Fruit fly (Drosophila melanogaster) whole organism, embryonic: ENCODE results near the gene mrva.

ENCODE experiments used
- Abd-B ChIP-seq: fragments of 200-800 bp; sonication (Bioruptor generic); optimal IDR thresholded peaks from 2 replicates; lab custom pipeline; 2018; ENCODE audit warnings: missing biosample characterization, mild to moderate bottlenecking, missing genetic modification characterization, moderate library complexity
- BEAF-32 ChIP-seq: fragments of 200-800 bp; sonication (Bioruptor generic); optimal IDR thresholded peaks from 3 replicates; lab custom pipeline; 2017; ENCODE audit warnings: missing biosample characterization, missing genetic modification characterization, mild to moderate bottlenecking, moderate library complexity, missing genetic modification reagents
- Bteb2 ChIP-seq: fragments of 200-800 bp; sonication (Bioruptor generic); optimal IDR thresholded peaks from 2 replicates; lab custom pipeline; 2016; ENCODE audit warnings: missing biosample characterization, missing genetic modification characterization
- CG1024 ChIP-seq: fragments of 200-800 bp; sonication (Bioruptor generic); IDR thresholded peaks from 2 replicates; pipeline ENCODE4 v1.3.6; 2022; ENCODE audit warnings: missing biosample characterization, missing genetic modification characterization
- CG10321 ChIP-seq: fragments of 200-800 bp; sonication (Bioruptor generic); IDR thresholded peaks from 2 replicates; pipeline ENCODE4 v1.3.6; 2022; ENCODE audit warnings: missing biosample characterization, missing genetic modification characterization
- CG11085 ChIP-seq: fragments of 200-800 bp; sonication (Bioruptor generic); IDR thresholded peaks from 2 replicates; pipeline ENCODE4 v1.3.6; 2022; ENCODE audit warnings: missing biosample characterization, missing genetic modification characterization
- CG11247 ChIP-seq: fragments of 200-800 bp; sonication (Bioruptor generic); IDR thresholded peaks from 2 replicates; pipeline ENCODE4 v1.3.6; 2022; ENCODE audit warnings: missing biosample characterization, missing genetic modification characterization
- CG12942 ChIP-seq: fragments of 200-800 bp; sonication (Bioruptor generic); optimal IDR thresholded peaks from 3 replicates; lab custom pipeline; 2016; ENCODE audit warnings: missing biosample characterization, missing genetic modification characterization
- CG13424 ChIP-seq: fragments of 200-800 bp; sonication (Bioruptor generic); optimal IDR thresholded peaks from 2 replicates; lab custom pipeline; 2019; ENCODE audit warnings: missing biosample characterization, mild to moderate bottlenecking, missing genetic modification characterization, moderate library complexity
- CG17568 ChIP-seq: fragments of 200-800 bp; sonication (Bioruptor generic); optimal IDR thresholded peaks from 2 replicates; lab custom pipeline; 2018; ENCODE audit warnings: missing biosample characterization, mild to moderate bottlenecking, missing genetic modification characterization, moderate library complexity
- CG1792 ChIP-seq: fragments of 200-800 bp; sonication (Bioruptor generic); optimal IDR thresholded peaks from 2 replicates; lab custom pipeline; 2016; ENCODE audit warnings: missing biosample characterization, missing genetic modification characterization
- CG18476 ChIP-seq: fragments of 200-800 bp; sonication (Bioruptor generic); optimal IDR thresholded peaks from 2 replicates; lab custom pipeline; 2016; ENCODE audit warnings: missing biosample characterization, mild to moderate bottlenecking, missing genetic modification characterization
- CG30020 ChIP-seq: fragments of 200-800 bp; optimal IDR thresholded peaks from 2 replicates; lab custom pipeline; 2019; ENCODE audit warnings: missing biosample characterization, mild to moderate bottlenecking, missing genetic modification characterization, moderate library complexity
- CG30403 ChIP-seq: fragments of 200-800 bp; sonication (Bioruptor generic); optimal IDR thresholded peaks from 3 replicates; lab custom pipeline; 2016; ENCODE audit warnings: missing biosample characterization, missing genetic modification characterization
- CG34224 ChIP-seq: fragments of 200-800 bp; sonication (Bioruptor generic); IDR thresholded peaks from 3 replicates; pipeline ENCODE4 v1.3.6; 2022; ENCODE audit warnings: missing biosample characterization, missing genetic modification characterization; ENCODE audit not compliant: partially characterized antibody
- CG3726 ChIP-seq: fragments of 200-800 bp; sonication (Bioruptor generic); IDR thresholded peaks from 3 replicates; pipeline ENCODE4, ENCODE4 v1.3.6; 2022; ENCODE audit warnings: missing biosample characterization, missing genetic modification characterization
- CG6854 ChIP-seq: fragments of 200-800 bp; sonication (Bioruptor generic); optimal IDR thresholded peaks from 3 replicates; lab custom pipeline; 2017; ENCODE audit warnings: missing biosample characterization, mild to moderate bottlenecking, missing genetic modification characterization
- CG7745 ChIP-seq: fragments of 200-800 bp; sonication (Bioruptor generic); optimal IDR thresholded peaks from 2 replicates; lab custom pipeline; 2018; ENCODE audit warnings: missing biosample characterization, mild to moderate bottlenecking, missing genetic modification characterization, moderate library complexity
- CG7928 ChIP-seq: fragments of 200-800 bp; sonication (Bioruptor generic); optimal IDR thresholded peaks from 2 replicates; lab custom pipeline; 2017; ENCODE audit warnings: missing biosample characterization, mild to moderate bottlenecking, missing genetic modification characterization
- CG8944 ChIP-seq: fragments of 200-800 bp; sonication (Bioruptor generic); optimal IDR thresholded peaks from 3 replicates; lab custom pipeline; 2016; ENCODE audit warnings: missing biosample characterization, missing genetic modification characterization
- Dbx ChIP-seq: fragments of 200-800 bp; sonication (Bioruptor generic); IDR thresholded peaks from 3 replicates; pipeline ENCODE4 v1.3.6; 2022; ENCODE audit warnings: missing biosample characterization, missing genetic modification characterization
- Drgx ChIP-seq: fragments of 200-800 bp; sonication (Bioruptor generic); IDR thresholded peaks from 2 replicates; pipeline ENCODE4 v1.3.6; 2022; ENCODE audit warnings: missing biosample characterization, missing genetic modification characterization
- Ets97D ChIP-seq: fragments of 200-800 bp; sonication (Bioruptor generic); optimal IDR thresholded peaks from 3 replicates; lab custom pipeline; 2016; ENCODE audit warnings: missing biosample characterization, missing genetic modification characterization
- Fer2 ChIP-seq: fragments of 200-800 bp; sonication (Bioruptor generic); optimal IDR thresholded peaks from 2 replicates; lab custom pipeline; 2018; ENCODE audit warnings: missing biosample characterization, mild to moderate bottlenecking, missing genetic modification characterization, moderate library complexity
- HmgD ChIP-seq: fragments of 200-800 bp; sonication (Bioruptor generic); optimal IDR thresholded peaks from 3 replicates; lab custom pipeline; 2016; ENCODE audit warnings: missing biosample characterization, missing genetic modification characterization
- Hmx ChIP-seq: fragments of 200-800 bp; sonication (Bioruptor generic); optimal IDR thresholded peaks from 2 replicates; lab custom pipeline; 2016; ENCODE audit warnings: missing biosample characterization, missing genetic modification characterization
- Lhr ChIP-seq: fragments of 200-800 bp; sonication (Bioruptor generic); optimal IDR thresholded peaks from 3 replicates; lab custom pipeline; 2017; ENCODE audit warnings: mild to moderate bottlenecking, missing biosample characterization, missing genetic modification reagents, missing genetic modification characterization
- MBD-R2 ChIP-seq: fragments of 200-800 bp; sonication (Bioruptor generic); IDR thresholded peaks from 2 replicates; pipeline ENCODE4 v1.3.6; 2022; ENCODE audit warnings: missing biosample characterization, missing genetic modification characterization
- NC2β ChIP-seq: fragments of 200-800 bp; sonication (Bioruptor generic); optimal IDR thresholded peaks from 2 replicates; lab custom pipeline; 2016; ENCODE audit warnings: missing biosample characterization, missing genetic modification characterization
- Oli ChIP-seq: fragments of 200-800 bp; sonication (Bioruptor generic); optimal IDR thresholded peaks from 2 replicates; lab custom pipeline; 2018; ENCODE audit warnings: missing biosample characterization, mild to moderate bottlenecking, missing genetic modification characterization, moderate library complexity
- Opbp ChIP-seq: fragments of 200-800 bp; sonication (Bioruptor generic); IDR thresholded peaks from 3 replicates; pipeline ENCODE4 v1.3.6; 2022; ENCODE audit warnings: missing biosample characterization, missing genetic modification characterization; ENCODE audit not compliant: partially characterized antibody
- Sin3A ChIP-seq: fragments of >200 bp; optimal IDR thresholded peaks from 2 replicates; lab custom pipeline; 2018
- br ChIP-seq: fragments of >200 bp; optimal IDR thresholded peaks from 2 replicates; lab custom pipeline; 2017
- chinmo ChIP-seq: fragments of 200-800 bp; sonication (Bioruptor generic); IDR thresholded peaks from 4 replicates; pipeline ENCODE4 v1.3.6; 2022; ENCODE audit warnings: missing biosample characterization, missing genetic modification characterization; ENCODE audit not compliant: partially characterized antibody
- cwo ChIP-seq: fragments of 200-800 bp; sonication (Bioruptor generic); optimal IDR thresholded peaks from 3 replicates; lab custom pipeline; 2017; ENCODE audit warnings: missing biosample characterization, missing genetic modification characterization, mild to moderate bottlenecking, moderate library complexity, missing genetic modification reagents
- ems ChIP-seq: fragments of 200-800 bp; sonication (Bioruptor generic); optimal IDR thresholded peaks from 3 replicates; lab custom pipeline; 2016; ENCODE audit warnings: missing biosample characterization, missing genetic modification characterization
- gt ChIP-seq: fragments of 200-800 bp; sonication (Bioruptor generic); IDR thresholded peaks from 2 replicates; pipeline ENCODE4 v1.3.6; 2022; ENCODE audit warnings: missing biosample characterization, missing genetic modification characterization
- hbn ChIP-seq: fragments of 200-800 bp; sonication (Bioruptor generic); IDR thresholded peaks from 2 replicates; pipeline ENCODE4 v1.3.6; 2022; ENCODE audit warnings: missing biosample characterization, missing genetic modification characterization; ENCODE audit not compliant: partially characterized antibody
- hkb ChIP-seq, 2 experiments: fragments of 200-800 bp in 1 of 2; fragments of >200 bp in 1 of 2; sonication (Bioruptor generic) in 1 of 2; IDR thresholded peaks in 1 of 2; optimal IDR thresholded peaks in 1 of 2; 2 replicates each; pipeline versions ENCODE4 v1.3.6 to Lab custom; 2017 to 2022; ENCODE audit warnings: missing biosample characterization in 1 of 2, missing genetic modification characterization in 1 of 2
- kni ChIP-seq: fragments of 200-800 bp; sonication (Bioruptor generic); optimal IDR thresholded peaks from 3 replicates; lab custom pipeline; 2017; ENCODE audit warnings: mild to moderate bottlenecking, missing biosample characterization, missing genetic modification reagents, missing genetic modification characterization
- lilli ChIP-seq: fragments of 200-800 bp; sonication (Bioruptor generic); optimal IDR thresholded peaks from 3 replicates; lab custom pipeline; 2016; ENCODE audit warnings: missing biosample characterization, missing genetic modification characterization
- mam ChIP-seq: fragments of 200-800 bp; sonication (Bioruptor generic); optimal IDR thresholded peaks from 3 replicates; lab custom pipeline; 2016; ENCODE audit warnings: missing biosample characterization, missing genetic modification characterization
- oc ChIP-seq: fragments of 200-800 bp; sonication (Bioruptor generic); optimal IDR thresholded peaks from 2 replicates; lab custom pipeline; 2018; ENCODE audit warnings: missing biosample characterization, mild to moderate bottlenecking, missing genetic modification characterization, moderate library complexity
- psq ChIP-seq: fragments of 200-800 bp; sonication (Bioruptor generic); optimal IDR thresholded peaks from 2 replicates; lab custom pipeline; 2017; ENCODE audit warnings: missing biosample characterization, missing genetic modification characterization
- rib ChIP-seq: fragments of 200-800 bp; sonication (Bioruptor generic); IDR thresholded peaks from 2 replicates; pipeline ENCODE4 v1.3.6; 2022; ENCODE audit warnings: missing biosample characterization, missing genetic modification characterization
- slou ChIP-seq: fragments of 200-800 bp; sonication (Bioruptor generic); optimal IDR thresholded peaks from 3 replicates; lab custom pipeline; 2016; ENCODE audit warnings: missing biosample characterization, missing genetic modification characterization
- ssp ChIP-seq: fragments of 200-800 bp; sonication (Bioruptor generic); IDR thresholded peaks from 2 replicates; pipeline ENCODE4 v1.3.6; 2022; ENCODE audit warnings: missing biosample characterization, missing genetic modification characterization
- sug ChIP-seq: fragments of 200-800 bp; optimal IDR thresholded peaks from 2 replicates; lab custom pipeline; 2019; ENCODE audit warnings: missing biosample characterization, mild to moderate bottlenecking, missing genetic modification characterization, moderate library complexity
- vvl ChIP-seq: fragments of 200-800 bp; sonication (Bioruptor generic); IDR thresholded peaks from 2 replicates; pipeline ENCODE4 v1.3.6; 2022; ENCODE audit warnings: missing biosample characterization, missing genetic modification characterization
- z ChIP-seq: fragments of 200-800 bp; sonication (Bioruptor generic); IDR thresholded peaks from 3 replicates; pipeline ENCODE4 v1.3.6; 2022; ENCODE audit warnings: missing biosample characterization, missing genetic modification characterization

mrva gene

DNA sequence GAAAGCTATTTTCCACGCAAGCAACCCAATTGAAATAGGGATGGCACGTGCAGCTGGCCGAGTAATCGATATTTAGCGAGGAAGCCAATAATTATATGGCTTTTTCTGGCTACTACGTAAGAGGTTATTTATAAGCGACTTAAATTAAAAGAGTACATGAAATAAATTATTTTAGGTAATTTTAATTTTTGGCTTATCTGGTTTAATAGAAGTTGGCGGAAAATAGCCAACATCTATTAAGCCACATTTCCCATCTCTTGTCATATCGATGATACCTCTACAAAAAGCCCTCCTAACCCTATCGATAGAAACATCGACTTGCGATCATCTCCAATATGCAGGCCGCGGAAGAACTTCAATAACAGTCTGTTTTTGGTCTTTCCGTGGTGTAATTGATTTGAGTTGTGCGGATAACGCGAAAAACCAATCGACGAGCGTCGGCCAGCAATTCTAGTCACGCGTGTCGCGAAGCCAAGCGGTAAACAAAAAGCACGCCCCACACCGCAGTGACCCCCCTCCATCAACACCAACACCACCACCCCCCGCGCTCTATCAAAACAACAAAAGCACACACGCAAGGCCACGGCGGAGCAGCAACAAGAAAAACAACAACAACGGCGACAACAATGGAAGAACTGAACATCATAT is 19.5 kb upstream of the mrva start, which contains the start of the genes Srp19 and qm (continued):
- peak; percentile 72 for TF ChIP-seq hbn
- TF ChIP-seq Bteb2: no peak
- TF ChIP-seq CG18476 (GFP tag; lab: Kevin White, UChicago): peak; percentile 6
- no peak for TF ChIP-seq CG10321 (GFP tag; lab: Robert Waterston, UW)
- TF ChIP-seq CG11247 (GFP tag; lab: Robert Waterston, UW): no peak; the same call in 1 of the 2 replicates
- TF ChIP-seq oc (tag; lab: Kevin White, UChicago): no peak
- TF ChIP-seq Dbx (GFP tag; lab: Robert Waterston, UW): peak; percentile 52; the same call in 2 of the 3 replicates
- TF ChIP-seq CG34224 (GFP tag; lab: Robert Waterston, UW): peak; percentile 70
- TF ChIP-seq Ets97D (GFP tag; lab: Kevin White, UChicago): peak; percentile 51
- TF ChIP-seq psq (GFP tag; lab: Kevin White, UChicago): no peak
- no peak for TF ChIP-seq br
- TF ChIP-seq sug: peak; percentile 62
- TF ChIP-seq cwo (GFP tag; lab: Kevin White, UChicago): peak; percentile 36
- TF ChIP-seq Fer2 (tag; lab: Kevin White, UChicago): peak; percentile 34
- TF ChIP-seq ssp: no peak; the same call in none of the 2 replicates
- peak; percentile 70 for TF ChIP-seq mam (GFP tag; lab: Kevin White, UChicago)
- TF ChIP-seq BEAF-32 (GFP tag; lab: Kevin White, UChicago): peak; percentile 95
- no peak for TF ChIP-seq z (GFP tag; lab: Robert Waterston, UW)
- TF ChIP-seq CG8944 (GFP tag; lab: Kevin White, UChicago): peak; percentile 47
- TF ChIP-seq ems (GFP tag; lab: Kevin White, UChicago): peak; percentile 61
- TF ChIP-seq slou (GFP tag; lab: Kevin White, UChicago): peak; percentile 8
- no peak for TF ChIP-seq gt (GFP tag; lab: Robert Waterston, UW)
- no peak for TF ChIP-seq Hmx (GFP tag; lab: Kevin White, UChicago)
- TF ChIP-seq NC2β (GFP tag; lab: Kevin White, UChicago): no peak
- peak; percentile 55 for TF ChIP-seq CG30020 (tag; lab: Kevin White, UChicago)
- TF ChIP-seq chinmo: peak; percentile 97
- peak; percentile 19 for TF ChIP-seq CG12942 (GFP tag; lab: Kevin White, UChicago)
- TF ChIP-seq CG13424 (tag; lab: Kevin White, UChicago): peak; percentile 33
- peak; percentile 84 for TF ChIP-seq CG30403 (GFP tag; lab: Kevin White, UChicago)
- TF ChIP-seq HmgD (GFP tag; lab: Kevin White, UChicago): no peak
- TF ChIP-seq Opbp: peak; percentile 50; the same call in 2 of the 3 replicates
- no peak for TF ChIP-seq CG7928 (GFP tag; lab: Kevin White, UChicago)
- TF ChIP-seq Drgx: no peak
- no peak for TF ChIP-seq CG3726
- TF ChIP-seq Lhr (GFP tag; lab: Kevin White, UChicago): no peak
- TF ChIP-seq Oli (tag; lab: Kevin White, UChicago): peak; percentile 5
- TF ChIP-seq CG7745: no peak
- TF ChIP-seq Sin3A (lab: Kevin White, UChicago): peak; percentile 95
- TF ChIP-seq CG17568 (GFP tag; lab: Kevin White, UChicago): no peak
- TF ChIP-seq CG11085: 0 out of 2 replicates have a peak, but pooled peaks have one; percentile 12
- peak; percentile 73 for TF ChIP-seq lilli
- TF ChIP-seq hkb (optimal IDR thresholded peaks at IDR 0.05; lab: Kevin White, UChicago): peak; percentile 68
- peak; percentile 35; the same call in 1 of the 2 replicates for TF ChIP-seq hkb (GFP tag; IDR thresholded peaks at IDR 0.05; lab: Robert Waterston, UW)
- peak; percentile 75; the same call in 1 of the 2 replicates for TF ChIP-seq MBD-R2 (GFP tag; lab: Robert Waterston, UW)
- peak; percentile 29; the same call in 1 of the 2 replicates for TF ChIP-seq rib (GFP tag; lab: Robert Waterston, UW)
- TF ChIP-seq CG6854 (GFP tag; lab: Kevin White, UChicago): peak; percentile 59
- no peak for TF ChIP-seq CG1024 (GFP tag; lab: Robert Waterston, UW)
- TF ChIP-seq CG1792: peak; percentile 20
- peak; percentile 53 for TF ChIP-seq kni (GFP tag; lab: Kevin White, UChicago)
- no peak for TF ChIP-seq Abd-B
- TF ChIP-seq vvl: peak; percentile 78
